Worm (Caenorhabditis elegans): ENCODE data around the gene Y19D10B.8.

DNA sequence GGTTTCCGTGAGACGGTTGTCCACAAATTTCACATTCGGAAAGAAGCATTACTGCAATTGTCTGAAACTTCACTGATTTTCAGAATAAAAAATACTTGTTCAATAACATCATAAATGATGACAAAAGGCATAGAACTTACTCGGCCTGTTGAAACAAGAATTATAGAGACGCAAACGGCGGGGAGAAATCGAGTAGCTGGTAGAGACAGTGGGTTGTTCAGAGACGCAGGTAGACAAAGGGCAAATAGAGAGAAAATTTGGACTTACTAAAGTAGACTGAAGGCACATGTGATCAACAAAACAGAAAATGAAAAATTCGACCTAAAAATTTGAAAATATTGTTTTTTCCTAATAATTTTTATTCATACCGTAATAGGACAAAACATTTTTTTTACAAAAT lies 41.1 kb downstream of the Y19D10B.8 start, which contains the start of gene nhr-182:
- TF ChIP-seq hif-1 (tag; optimal IDR thresholded peaks at IDR 0.05) (no peak), unc-62 (GFP tag; optimal IDR thresholded peaks at IDR 0.05 in 1 of 2) (no peak), unc-62 (tag; optimal IDR thresholded peaks at IDR 0.05) (no peak), fkh-10 (GFP tag; optimal IDR thresholded peaks at IDR 0.05) (no peak), nhr-11 (tag; optimal IDR thresholded peaks at IDR 0.05) (no peak), mdl-1 (tag; optimal IDR thresholded peaks at IDR 0.05) (no peak), snpc-4 (tag; optimal IDR thresholded peaks at IDR 0.05) (no peak), mdt-29 (GFP tag; IDR thresholded peaks at IDR 0.05) (no peak), zfp-2 (tag; optimal IDR thresholded peaks at IDR 0.05) (no peak), tag-97 (GFP tag; IDR thresholded peaks at IDR 0.05) (no peak), nhr-111 (GFP tag; optimal IDR thresholded peaks at IDR 0.05) (no peak), ZK546.5 (tag; optimal IDR thresholded peaks at IDR 0.05) (no peak), ces-1 (GFP tag; optimal IDR thresholded peaks at IDR 0.05) (no peak), egl-27 (tag; optimal IDR thresholded peaks at IDR 0.05) (no peak), unc-130 (GFP tag; optimal IDR thresholded peaks at IDR 0.05) (no peak)

Measured in whole organism, L4 larva.